Fruit fly (Drosophila melanogaster) Kc167 (cell line): ENCODE results near the gene CG31740.

Experiments used
- Myc ChIP-seq: fragments of >200 bp; optimal IDR thresholded peaks from 2 replicates; lab custom pipeline; 2017; ENCODE audit warnings: missing external identifiers
- Sin3A ChIP-seq: fragments of >200 bp; optimal IDR thresholded peaks from 2 replicates; lab custom pipeline; 2018; ENCODE audit warnings: missing external identifiers
- h ChIP-seq: fragments of >200 bp; optimal IDR thresholded peaks from 3 replicates; lab custom pipeline; 2018; ENCODE audit warnings: missing external identifiers
- insv ChIP-seq: fragments of >200 bp; optimal IDR thresholded peaks from 3 replicates; lab custom pipeline; 2018; ENCODE audit warnings: missing external identifiers
- psq ChIP-seq: fragments of >200 bp; optimal IDR thresholded peaks from 2 replicates; lab custom pipeline; 2017; ENCODE audit warnings: missing external identifiers
- ttk ChIP-seq: sonication (Bioruptor generic); optimal IDR thresholded peaks from 2 replicates; lab custom pipeline; 2017; ENCODE audit warnings: missing external identifiers

Gene CG31740

DNA sequence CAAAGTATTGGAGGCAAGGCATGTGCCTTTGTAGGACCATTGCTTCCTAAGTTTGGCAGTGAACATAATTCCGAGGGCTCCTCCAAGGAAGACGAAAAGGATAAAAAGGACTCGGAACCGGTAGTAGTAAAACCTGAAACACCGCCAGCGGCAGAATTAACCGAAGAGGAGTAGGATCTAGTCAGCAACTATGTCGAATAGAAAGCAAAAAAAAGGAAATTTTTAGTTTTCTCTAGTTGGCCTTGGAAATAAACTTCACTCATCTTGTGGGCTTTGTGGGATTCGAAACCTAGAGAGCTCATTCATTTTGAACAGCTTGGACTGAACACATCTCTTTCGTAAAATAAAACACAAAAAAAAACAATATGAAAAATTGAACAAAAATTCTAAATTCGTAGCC is at the start of gene CG31740:
TSS of gene CG31740 (plus strand) at position 301 of the 400 bp plus-strand sequence.
- no peak for TF ChIP-seq ttk

DNA sequence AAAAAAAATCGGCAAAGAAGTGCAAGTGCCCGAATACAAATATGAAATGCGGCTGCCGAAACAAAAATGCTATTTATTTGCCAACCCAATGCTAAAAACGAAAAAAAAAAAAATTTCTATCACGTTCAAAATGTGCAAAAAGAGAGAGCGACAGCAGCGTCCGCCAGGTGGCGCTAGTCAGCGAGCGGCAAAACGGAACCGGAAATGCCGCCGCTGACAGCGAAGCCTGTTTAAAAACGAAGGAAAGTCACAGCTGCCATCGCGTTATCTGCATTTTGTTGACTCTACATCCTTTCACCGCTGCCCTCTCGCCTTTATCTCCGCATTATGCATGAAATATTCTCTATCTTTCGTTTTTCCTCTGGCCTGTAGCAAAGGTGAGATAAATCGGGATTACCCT is 48.5 kb upstream of the CG31740 start:
- no peak for TF ChIP-seq Myc (lab: Kevin White, UChicago)
- no peak for TF ChIP-seq psq (lab: Kevin White, UChicago)
- no peak for TF ChIP-seq ttk

dm6 chr2L:17963071-17963567 is 45.6 kb upstream of the CG31740 start, which contains the start of gene CG5674:
TSS of gene CG5674 (plus strand) at chr2L:17963379.
- TF ChIP-seq h (lab: Kevin White, UChicago) (no peak), ttk (no peak), Myc (lab: Kevin White, UChicago) (no peak), psq (lab: Kevin White, UChicago) (no peak)

- TF ChIP-seq insv (lab: Kevin White, UChicago) = no peak
- no peak for TF ChIP-seq ttk
- TF ChIP-seq psq (lab: Kevin White, UChicago) = no peak
- no peak for TF ChIP-seq h (lab: Kevin White, UChicago)
Measured at dm6 chr2L:17963710-17964109, 45.0 kb upstream of the CG31740 start.

DNA sequence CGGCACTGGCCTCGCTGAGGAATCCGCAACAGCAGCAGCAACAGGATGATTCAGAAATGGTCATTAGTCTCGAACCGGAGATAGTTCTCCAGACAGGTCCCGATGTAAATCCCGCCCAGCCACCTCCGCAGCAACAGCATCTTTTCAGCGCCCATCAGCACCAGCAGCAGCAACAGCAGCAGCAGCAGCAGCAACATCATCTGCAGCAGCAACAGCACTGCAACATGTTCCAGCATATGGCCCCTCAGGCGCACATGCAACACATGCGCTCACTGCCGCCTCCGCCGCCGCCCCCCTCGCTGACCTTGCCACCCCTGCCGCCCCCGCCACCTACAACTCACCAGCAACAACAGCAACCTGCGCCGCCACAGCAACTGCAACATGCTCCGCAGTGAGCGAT is 35.8 kb upstream of the CG31740 start:
- no peak for TF ChIP-seq ttk
- TF ChIP-seq insv (lab: Kevin White, UChicago) = no peak
- TF ChIP-seq Myc (lab: Kevin White, UChicago) = no peak
- no peak for TF ChIP-seq psq (lab: Kevin White, UChicago)
- TF ChIP-seq Sin3A = no peak
- no peak for TF ChIP-seq h (lab: Kevin White, UChicago)

dm6 chr2L:17982372-17982771 is 26.4 kb upstream of the CG31740 start, which contains the start of gene btv:
TSS of gene btv (minus strand) at chr2L:17982472.
- TF ChIP-seq psq (lab: Kevin White, UChicago) = no peak

- TF ChIP-seq ttk (no peak), Sin3A (no peak), h (lab: Kevin White, UChicago) (no peak), Myc (lab: Kevin White, UChicago) (no peak), insv (lab: Kevin White, UChicago) (no peak)
Measured at dm6 chr2L:17986099-17986498, 22.7 kb upstream of the CG31740 start, which contains the start of gene CG5681. TSS of gene CG5681 (plus strand) at chr2L:17986399.

- TF ChIP-seq insv (lab: Kevin White, UChicago) (no peak), Myc (lab: Kevin White, UChicago) (no peak), ttk (no peak), Sin3A (no peak), psq (lab: Kevin White, UChicago) (no peak), h (lab: Kevin White, UChicago) (no peak)
Measured at dm6 chr2L:17988955-17989354, 19.8 kb upstream of the CG31740 start.

DNA sequence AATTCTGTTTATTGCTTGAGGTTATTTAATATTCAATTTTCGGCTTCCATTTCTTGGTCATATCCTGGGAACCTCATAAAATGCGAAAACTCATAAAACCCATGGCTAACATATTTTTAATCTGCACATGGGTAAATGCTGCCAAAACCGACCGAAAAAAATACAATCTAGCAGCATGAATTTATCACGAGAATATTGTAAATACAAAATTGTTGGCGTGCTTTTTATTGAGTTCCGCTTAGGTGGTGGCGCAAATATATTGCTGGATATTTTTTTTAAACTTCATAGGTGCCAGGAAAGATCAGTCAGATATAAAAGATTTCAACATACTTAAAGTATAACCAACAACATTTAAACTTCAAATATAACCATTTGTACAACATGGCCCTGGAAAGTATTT is 18.6 kb upstream of the CG31740 start, which contains the start of gene Prosbeta5R2:
TSS of gene Prosbeta5R2 (plus strand) at position 301 of the 400 bp plus-strand sequence.
- TF ChIP-seq psq (lab: Kevin White, UChicago) (no peak), h (lab: Kevin White, UChicago) (no peak), insv (lab: Kevin White, UChicago) (no peak), Sin3A (no peak), ttk (no peak), Myc (lab: Kevin White, UChicago) (no peak)

dm6 chr2L:17990771-17991170 is 18.0 kb upstream of the CG31740 start:
- no peak for TF ChIP-seq insv (lab: Kevin White, UChicago)
- no peak for TF ChIP-seq h (lab: Kevin White, UChicago)
- no peak for TF ChIP-seq Myc (lab: Kevin White, UChicago)
- no peak for TF ChIP-seq psq (lab: Kevin White, UChicago)
- TF ChIP-seq ttk = no peak
- TF ChIP-seq Sin3A = no peak

dm6 chr2L:18002149-18002548 is 6.6 kb upstream of the CG31740 start:
- TF ChIP-seq Myc (lab: Kevin White, UChicago) = no peak
- no peak for TF ChIP-seq Sin3A
- TF ChIP-seq psq (lab: Kevin White, UChicago) = no peak
- TF ChIP-seq ttk = no peak
- TF ChIP-seq h (lab: Kevin White, UChicago) = no peak
- TF ChIP-seq insv (lab: Kevin White, UChicago) = no peak

DNA sequence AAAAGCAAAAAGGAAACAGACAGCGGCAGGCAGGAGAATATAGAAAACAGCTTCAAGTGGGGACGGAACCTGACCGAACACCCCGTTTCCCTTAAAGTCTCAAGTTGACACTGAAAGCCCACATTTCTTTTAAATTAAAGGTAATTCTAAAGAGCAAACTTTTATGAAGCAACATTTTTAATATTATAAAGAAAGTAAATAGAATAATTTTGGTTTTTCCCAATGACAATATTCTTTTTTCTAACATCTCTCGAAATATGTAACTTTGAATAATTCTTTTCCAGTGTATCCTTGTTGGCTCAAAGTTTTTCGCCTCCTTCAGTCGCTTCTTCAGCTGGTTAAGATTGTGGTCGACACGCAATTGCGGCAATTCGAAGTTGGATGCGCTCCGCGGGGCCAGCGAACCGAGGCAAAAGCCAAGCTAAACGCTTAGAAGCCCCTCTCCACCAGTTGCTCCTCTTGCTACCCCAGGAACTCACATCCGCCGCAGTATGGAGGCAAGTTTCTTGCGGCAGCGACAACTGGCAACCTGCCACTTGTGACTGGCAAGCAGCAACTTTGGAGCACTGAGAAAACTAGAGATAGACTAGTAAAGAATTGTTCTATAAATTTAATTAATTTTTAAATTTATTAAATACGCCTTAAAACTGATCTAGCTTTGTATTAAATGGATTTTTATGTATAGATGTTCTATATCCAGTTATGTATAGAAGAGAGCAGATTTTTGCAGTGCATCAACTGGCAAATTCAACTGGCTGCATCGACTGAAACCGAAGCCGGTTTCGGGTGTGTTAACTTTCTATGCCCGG is 5.5 kb upstream of the CG31740 start:
- no peak for TF ChIP-seq h (lab: Kevin White, UChicago)
- no peak for TF ChIP-seq ttk

- no peak for TF ChIP-seq psq (lab: Kevin White, UChicago)
Measured at dm6 chr2L:18005481-18005880, 3.3 kb upstream of the CG31740 start.
